Fruit fly (Drosophila melanogaster): ENCODE data around the gene CG14712.
A peak's percentile ranks its signal among the peaks of the same experiment; 100 is the strongest.

Gene CG14712

dm6 chr3R:11655873-11656374, 27.4 kb downstream of the CG14712 start, which contains the start of gene CG42327 (continued):
- peak; percentile 89 for TF ChIP-seq Dek (tag; optimal IDR thresholded peaks at IDR 0.05)
- peak; percentile 97 for TF ChIP-seq H15 (GFP tag; IDR thresholded peaks at IDR 0.05)
- peak; percentile 89 for TF ChIP-seq Mad (GFP tag; optimal IDR thresholded peaks at IDR 0.05)
- peak; percentile 80 for TF ChIP-seq CG43689 (GFP tag; IDR thresholded peaks at IDR 0.05)
- peak; percentile 94 for TF ChIP-seq CG6813 (GFP tag; optimal IDR thresholded peaks at IDR 0.05)
- peak; percentile 94 for TF ChIP-seq sisA (GFP tag; IDR thresholded peaks at IDR 0.05)
- TF ChIP-seq NK7.1 (GFP tag; optimal IDR thresholded peaks at IDR 0.05): peak; percentile 64
- TF ChIP-seq dmrt11E (tag; optimal IDR thresholded peaks at IDR 0.05): peak; percentile 92
- TF ChIP-seq grau (tag; optimal IDR thresholded peaks at IDR 0.05): peak; percentile 91
- TF ChIP-seq CG12744 (GFP tag; optimal IDR thresholded peaks at IDR 0.05): peak; percentile 66
- TF ChIP-seq luna (GFP tag; optimal IDR thresholded peaks at IDR 0.05): no peak
- peak; percentile 90 for TF ChIP-seq CG12219 (GFP tag; optimal IDR thresholded peaks at IDR 0.05)
- TF ChIP-seq twi (tag; optimal IDR thresholded peaks at IDR 0.05): peak; percentile 72
- peak; percentile 68 for TF ChIP-seq D19B (GFP tag; optimal IDR thresholded peaks at IDR 0.05)
- TF ChIP-seq org-1 (GFP tag; optimal IDR thresholded peaks at IDR 0.05): peak; percentile 91
- peak; percentile 91 for TF ChIP-seq nau (GFP tag; optimal IDR thresholded peaks at IDR 0.05)
- TF ChIP-seq bigmax (GFP tag; optimal IDR thresholded peaks at IDR 0.05): peak; percentile 24
- peak; percentile 59 for TF ChIP-seq CG13287 (GFP tag; IDR thresholded peaks at IDR 0.05; ENCODE audit: partially characterized antibody)
- TF ChIP-seq CG15479 (GFP tag; optimal IDR thresholded peaks at IDR 0.05): peak; percentile 63
- TF ChIP-seq mirr (GFP tag; optimal IDR thresholded peaks at IDR 0.05): peak; percentile 80
- peak; percentile 52 for TF ChIP-seq cg (GFP tag; optimal IDR thresholded peaks at IDR 0.05)
- TF ChIP-seq tio (GFP tag; optimal IDR thresholded peaks at IDR 0.05): peak; percentile 92
- peak; percentile 98 for TF ChIP-seq vvl (GFP tag; IDR thresholded peaks at IDR 0.05)
- TF ChIP-seq ewg (GFP tag; optimal IDR thresholded peaks at IDR 0.05): peak; percentile 98
- peak; percentile 91 for TF ChIP-seq CG2678 (tag; optimal IDR thresholded peaks at IDR 0.05)
- TF ChIP-seq Sox100B (GFP tag; optimal IDR thresholded peaks at IDR 0.05): peak; percentile 92
- peak; percentile 93 for TF ChIP-seq Ssrp (tag; optimal IDR thresholded peaks at IDR 0.05)
- peak; percentile 94 for TF ChIP-seq CG13424 (tag; optimal IDR thresholded peaks at IDR 0.05)
- peak; percentile 41; the same call in 2 of the 3 replicates for TF ChIP-seq HLH4C (GFP tag; IDR thresholded peaks at IDR 0.05; ENCODE audit: partially characterized antibody)
- peak; percentile 99 for TF ChIP-seq ci (GFP tag; IDR thresholded peaks at IDR 0.05)
- peak; percentile 96 for TF ChIP-seq HLH3B (GFP tag; IDR thresholded peaks at IDR 0.05)
- TF ChIP-seq Oaz (GFP tag; IDR thresholded peaks at IDR 0.05): peak; percentile 86
- peak; percentile 84 for TF ChIP-seq CrebB (tag; optimal IDR thresholded peaks at IDR 0.05)
- TF ChIP-seq sqz (GFP tag; optimal IDR thresholded peaks at IDR 0.05): peak; percentile 86
- peak; percentile 95 for TF ChIP-seq CG30431 (GFP tag; optimal IDR thresholded peaks at IDR 0.05)
- TF ChIP-seq NC2α (GFP tag; optimal IDR thresholded peaks at IDR 0.05): peak; percentile 72
- TF ChIP-seq lab (GFP tag; optimal IDR thresholded peaks at IDR 0.05): peak; percentile 96
- TF ChIP-seq Rfx (GFP tag; IDR thresholded peaks at IDR 0.05): peak; percentile 90
- TF ChIP-seq CG1233 (GFP tag; optimal IDR thresholded peaks at IDR 0.05): peak; percentile 87
- TF ChIP-seq Nf-YB (GFP tag; optimal IDR thresholded peaks at IDR 0.05): peak; percentile 80
- peak; percentile 79 for TF ChIP-seq CG4282 (GFP tag; optimal IDR thresholded peaks at IDR 0.05)
- peak; percentile 54 for TF ChIP-seq CG31365 (tag; optimal IDR thresholded peaks at IDR 0.05)
- peak; percentile 88 for TF ChIP-seq CG6683 (GFP tag; optimal IDR thresholded peaks at IDR 0.05)
- peak; percentile 86 for TF ChIP-seq gt (GFP tag; IDR thresholded peaks at IDR 0.05)
- peak; percentile 95 for TF ChIP-seq CG7556 (GFP tag; optimal IDR thresholded peaks at IDR 0.05)
- peak; percentile 86 for TF ChIP-seq Abd-B (GFP tag; optimal IDR thresholded peaks at IDR 0.05)
- TF ChIP-seq esg (GFP tag; conservative IDR thresholded peaks at IDR 0.05): peak; percentile 94
- peak; percentile 97 for TF ChIP-seq ken (GFP tag; IDR thresholded peaks at IDR 0.05)
- peak; percentile 69 for TF ChIP-seq sug (tag; optimal IDR thresholded peaks at IDR 0.05)
- no peak for TF ChIP-seq Hey (tag; optimal IDR thresholded peaks at IDR 0.05)

Data from whole organism, embryonic.